Worm (Caenorhabditis elegans) whole organism, young adult: Measurements from ENCODE around the gene cyp-31A2.

Source experiments
- C06A6.2 ChIP-seq: fragments of 200-800 bp; sonication (Bioruptor generic); conservative IDR thresholded peaks from 2 replicates; pipeline ENCODE4 v1.3.6; 2022; ENCODE audit warnings: missing genetic modification characterization, missing compliant biosample characterization
- F10E7.11 ChIP-seq: sonication (generic microtip); optimal IDR thresholded peaks from 2 replicates; lab custom pipeline; 2017; ENCODE audit warnings: mild to moderate bottlenecking, missing genetic modification characterization, moderate library complexity, missing compliant biosample characterization
- F23B12.7 ChIP-seq: sonication (generic microtip); optimal IDR thresholded peaks from 2 replicates; lab custom pipeline; 2017; ENCODE audit warnings: missing genetic modification characterization, mild to moderate bottlenecking, missing compliant biosample characterization, antibody characterized with exemption, moderate library complexity; ENCODE audit not compliant: insufficient read depth
- F39B2.1 ChIP-seq: fragments of 200-800 bp; sonication (Bioruptor generic); IDR thresholded peaks from 2 replicates; pipeline ENCODE4 v1.3.6; 2022; ENCODE audit warnings: missing genetic modification reagents, missing genetic modification characterization, missing compliant biosample characterization
- F52B5.7 ChIP-seq: sonication (generic microtip); optimal IDR thresholded peaks from 2 replicates; lab custom pipeline; 2016; ENCODE audit warnings: mild to moderate bottlenecking, missing genetic modification characterization, missing compliant biosample characterization
- F57A8.1 ChIP-seq: fragments of 200-800 bp; sonication (Bioruptor generic); optimal IDR thresholded peaks from 2 replicates; lab custom pipeline; 2018; ENCODE audit warnings: mild to moderate bottlenecking, missing genetic modification characterization, moderate library complexity, missing compliant biosample characterization
- F57C9.4 ChIP-seq: sonication (generic microtip); optimal IDR thresholded peaks from 2 replicates; lab custom pipeline; 2017; ENCODE audit warnings: mild to moderate bottlenecking, missing genetic modification characterization, missing compliant biosample characterization
- K12H6.12 ChIP-seq: fragments of 200-800 bp; sonication (Bioruptor generic); optimal IDR thresholded peaks from 2 replicates; lab custom pipeline; 2018; ENCODE audit warnings: mild to moderate bottlenecking, missing genetic modification characterization, missing compliant biosample characterization
- akir-1 ChIP-seq: fragments of 200-800 bp; sonication (Bioruptor generic); optimal IDR thresholded peaks from 2 replicates; lab custom pipeline; 2018; ENCODE audit warnings: mild to moderate bottlenecking, missing genetic modification characterization, moderate library complexity, missing compliant biosample characterization
- aptf-2 ChIP-seq: fragments of 200-800 bp; sonication (Bioruptor generic); conservative IDR thresholded peaks from 2 replicates; pipeline ENCODE4 v1.3.6; 2022; ENCODE audit warnings: missing genetic modification reagents, missing genetic modification characterization, missing compliant biosample characterization
- atf-7 ChIP-seq: sonication (generic microtip); optimal IDR thresholded peaks from 2 replicates; lab custom pipeline; 2017; ENCODE audit warnings: mild to moderate bottlenecking, missing genetic modification characterization, missing compliant biosample characterization
- bed-1 ChIP-seq: fragments of 200-800 bp; sonication (Bioruptor generic); IDR thresholded peaks from 2 replicates; pipeline ENCODE4 v1.3.6; 2022; ENCODE audit warnings: missing genetic modification reagents, missing genetic modification characterization, missing compliant biosample characterization
- ceh-27 ChIP-seq: fragments of 200-800 bp; sonication (Bioruptor generic); optimal IDR thresholded peaks from 2 replicates; lab custom pipeline; 2018; ENCODE audit warnings: mild to moderate bottlenecking, missing genetic modification characterization, moderate library complexity, missing compliant biosample characterization
- dpff-1 ChIP-seq: sonication (generic microtip); optimal IDR thresholded peaks from 2 replicates; lab custom pipeline; 2017; ENCODE audit warnings: mild to moderate bottlenecking, missing genetic modification characterization, missing compliant biosample characterization
- dpl-1 ChIP-seq: fragments of 150-350 bp; optimal IDR thresholded peaks from 2 replicates; lab custom pipeline; 2014; ENCODE audit warnings: missing biosample characterization, missing genetic modification reagents, missing genetic modification characterization
- efl-1 ChIP-seq: fragments of 150-350 bp; optimal IDR thresholded peaks from 2 replicates; lab custom pipeline; 2014; ENCODE audit warnings: missing biosample characterization, missing genetic modification reagents, missing genetic modification characterization
- egl-18 ChIP-seq: fragments of 200-800 bp; sonication (Bioruptor generic); IDR thresholded peaks from 2 replicates; pipeline ENCODE4 v1.3.6; 2022; ENCODE audit warnings: missing genetic modification reagents, missing genetic modification characterization, missing compliant biosample characterization
- egl-44 ChIP-seq: fragments of 200-800 bp; sonication (Bioruptor generic); IDR thresholded peaks from 2 replicates; pipeline ENCODE4 v1.3.6; 2022; ENCODE audit warnings: missing genetic modification reagents, missing genetic modification characterization, missing compliant biosample characterization
- ets-4 ChIP-seq: fragments of 200-800 bp; sonication (Bioruptor generic); optimal IDR thresholded peaks from 2 replicates; lab custom pipeline; 2018; ENCODE audit warnings: mild to moderate bottlenecking, missing genetic modification characterization, missing compliant biosample characterization
- hmg-20 ChIP-seq: fragments of 200-800 bp; sonication (Bioruptor generic); IDR thresholded peaks from 2 replicates; pipeline ENCODE4 v1.3.6; 2022; ENCODE audit warnings: missing genetic modification reagents, missing genetic modification characterization, missing compliant biosample characterization
- hrde-1 ChIP-seq: sonication (generic microtip); optimal IDR thresholded peaks from 2 replicates; lab custom pipeline; 2016; ENCODE audit warnings: missing genetic modification characterization, mild to moderate bottlenecking, missing compliant biosample characterization, moderate library complexity, missing genotype, missing genetic modification reagents, borderline replicate concordance
- hsf-1 ChIP-seq: fragments of 200-800 bp; sonication (Bioruptor generic); IDR thresholded peaks from 2 replicates; pipeline ENCODE4 v1.3.6; 2022; ENCODE audit warnings: missing genetic modification reagents, missing genetic modification characterization, missing compliant biosample characterization
- lag-1 ChIP-seq: fragments of 200-800 bp; sonication (Bioruptor generic); IDR thresholded peaks from 2 replicates; pipeline ENCODE4 v1.3.6; 2022; ENCODE audit warnings: missing genetic modification reagents, missing genetic modification characterization, missing compliant biosample characterization
- let-607 ChIP-seq, 2 experiments: fragments of 200-800 bp in 1 of 2; sonication (Bioruptor generic) in 1 of 2; sonication (generic microtip) in 1 of 2; optimal IDR thresholded peaks; 2 replicates each; lab custom pipeline; 2016 to 2018; ENCODE audit warnings: mild to moderate bottlenecking in 2 of 2, missing compliant biosample characterization in 2 of 2, missing genetic modification characterization in 2 of 2, moderate library complexity in 2 of 2, missing genotype in 1 of 2
- lin-26 ChIP-seq: fragments of 200-800 bp; sonication (Bioruptor generic); IDR thresholded peaks from 2 replicates; pipeline ENCODE4 v1.3.6; 2022; ENCODE audit warnings: missing genetic modification reagents, missing genetic modification characterization, missing compliant biosample characterization
- lsy-27 ChIP-seq: sonication (generic microtip); optimal IDR thresholded peaks from 2 replicates; lab custom pipeline; 2017; ENCODE audit warnings: missing genetic modification characterization, mild to moderate bottlenecking, missing compliant biosample characterization, antibody characterized with exemption, missing genotype, borderline replicate concordance; ENCODE audit not compliant: insufficient read depth
- madf-3 ChIP-seq: fragments of 200-800 bp; sonication (Bioruptor generic); IDR thresholded peaks from 2 replicates; pipeline ENCODE4 v1.3.6; 2022; ENCODE audit warnings: missing genetic modification reagents, missing genetic modification characterization, missing compliant biosample characterization
- madf-8 ChIP-seq: fragments of 200-800 bp; sonication (Bioruptor generic); conservative IDR thresholded peaks from 2 replicates; pipeline ENCODE4 v1.3.6; 2022; ENCODE audit warnings: missing genetic modification reagents, missing genetic modification characterization, missing compliant biosample characterization
- mel-28 ChIP-seq: sonication (generic microtip); optimal IDR thresholded peaks from 2 replicates; lab custom pipeline; 2016; ENCODE audit warnings: borderline replicate concordance, mild to moderate bottlenecking, missing genetic modification characterization, missing compliant biosample characterization
- nfya-1 ChIP-seq: sonication (generic microtip); optimal IDR thresholded peaks from 2 replicates; lab custom pipeline; 2017; ENCODE audit warnings: antibody characterized with exemption, missing compliant biosample characterization, missing genetic modification characterization, borderline replicate concordance; ENCODE audit not compliant: insufficient read depth
- nfya-2 ChIP-seq: fragments of 200-800 bp; sonication (Bioruptor generic); IDR thresholded peaks from 2 replicates; pipeline ENCODE4 v1.3.6; 2022; ENCODE audit warnings: missing genetic modification reagents, missing genetic modification characterization, missing compliant biosample characterization
- nfyb-1 ChIP-seq: fragments of 200-800 bp; sonication (Bioruptor generic); IDR thresholded peaks from 2 replicates; pipeline ENCODE4 v1.3.6; 2022; ENCODE audit warnings: missing genetic modification reagents, missing genetic modification characterization, missing compliant biosample characterization
- nhr-120 ChIP-seq: fragments of 200-800 bp; sonication (Bioruptor generic); IDR thresholded peaks from 2 replicates; pipeline ENCODE4 v1.3.6; 2022; ENCODE audit warnings: missing genetic modification characterization, missing compliant biosample characterization
- nhr-27 ChIP-seq: fragments of 200-800 bp; sonication (Bioruptor generic); optimal IDR thresholded peaks from 2 replicates; lab custom pipeline; 2018; ENCODE audit warnings: mild to moderate bottlenecking, missing genetic modification characterization, moderate library complexity, missing compliant biosample characterization
- nhr-80 ChIP-seq: sonication (generic microtip); optimal IDR thresholded peaks from 2 replicates; lab custom pipeline; 2016; ENCODE audit warnings: missing genetic modification characterization, missing compliant biosample characterization
- pbrm-1 ChIP-seq: fragments of 200-800 bp; sonication (Bioruptor generic); IDR thresholded peaks from 2 replicates; pipeline ENCODE4 v1.3.6; 2022; ENCODE audit warnings: missing genetic modification reagents, missing genetic modification characterization, missing compliant biosample characterization
- rec-8 ChIP-seq, 2 experiments: sonication (generic microtip); optimal IDR thresholded peaks; 2 replicates each; lab custom pipeline; 2016; ENCODE audit warnings: mild to moderate bottlenecking in 2 of 2, missing genetic modification characterization in 2 of 2, missing genetic modification reagents in 2 of 2, missing genotype in 2 of 2, missing biosample characterization in 1 of 2, missing compliant biosample characterization in 1 of 2, moderate library complexity in 1 of 2
- rpc-1 ChIP-seq, 2 experiments: fragments of 150-350 bp in 1 of 2; sonication (generic microtip) in 1 of 2; optimal IDR thresholded peaks; 2 replicates each; lab custom pipeline; 2014 to 2018; ENCODE audit warnings: missing biosample characterization in 1 of 2, missing genetic modification characterization in 1 of 2, missing genetic modification reagents in 1 of 2, missing genotype in 1 of 2
- snpc-3.4 ChIP-seq: sonication (generic microtip); optimal IDR thresholded peaks from 2 replicates; lab custom pipeline; 2017; ENCODE audit warnings: missing genetic modification characterization, mild to moderate bottlenecking, missing compliant biosample characterization, antibody characterized with exemption, moderate library complexity, missing genotype, missing genetic modification reagents
- snpc-4 ChIP-seq, 5 experiments: fragments of 150-350 bp in 1 of 5; sonication (generic microtip) in 4 of 5; optimal IDR thresholded peaks; 2 replicates each; lab custom pipeline; 2014 to 2018; ENCODE audit warnings: missing genetic modification characterization in 5 of 5, missing biosample characterization in 3 of 5, antibody characterized with exemption in 2 of 5, mild to moderate bottlenecking in 2 of 5, missing compliant biosample characterization in 2 of 5, missing genotype in 2 of 5, moderate library complexity in 2 of 5, missing genetic modification reagents in 1 of 5
- sptf-2 ChIP-seq: fragments of 200-800 bp; sonication (Bioruptor generic); optimal IDR thresholded peaks from 2 replicates; lab custom pipeline; 2018; ENCODE audit warnings: mild to moderate bottlenecking, missing genetic modification characterization, missing compliant biosample characterization
- tbp1 ChIP-seq: fragments of 200-800 bp; sonication (Bioruptor generic); optimal IDR thresholded peaks from 2 replicates; lab custom pipeline; 2018; ENCODE audit warnings: mild to moderate bottlenecking, missing genetic modification characterization, missing compliant biosample characterization
- unc-130 ChIP-seq: sonication (generic microtip); optimal IDR thresholded peaks from 2 replicates; lab custom pipeline; 2016; ENCODE audit warnings: missing genetic modification reagents, missing genetic modification characterization, missing compliant biosample characterization
- zim-3 ChIP-seq: sonication (generic microtip); optimal IDR thresholded peaks from 2 replicates; lab custom pipeline; 2017; ENCODE audit warnings: mild to moderate bottlenecking, missing genetic modification characterization, moderate library complexity, missing compliant biosample characterization
- ztf-25 ChIP-seq: fragments of 200-800 bp; sonication (Bioruptor generic); IDR thresholded peaks from 2 replicates; pipeline ENCODE4 v1.3.6; 2022; ENCODE audit warnings: missing genetic modification reagents, missing genetic modification characterization, missing compliant biosample characterization
- ztf-3 ChIP-seq: fragments of 200-800 bp; sonication (Bioruptor generic); optimal IDR thresholded peaks from 2 replicates; lab custom pipeline; 2018; ENCODE audit warnings: mild to moderate bottlenecking, missing genetic modification characterization, missing compliant biosample characterization

Gene cyp-31A2

DNA sequence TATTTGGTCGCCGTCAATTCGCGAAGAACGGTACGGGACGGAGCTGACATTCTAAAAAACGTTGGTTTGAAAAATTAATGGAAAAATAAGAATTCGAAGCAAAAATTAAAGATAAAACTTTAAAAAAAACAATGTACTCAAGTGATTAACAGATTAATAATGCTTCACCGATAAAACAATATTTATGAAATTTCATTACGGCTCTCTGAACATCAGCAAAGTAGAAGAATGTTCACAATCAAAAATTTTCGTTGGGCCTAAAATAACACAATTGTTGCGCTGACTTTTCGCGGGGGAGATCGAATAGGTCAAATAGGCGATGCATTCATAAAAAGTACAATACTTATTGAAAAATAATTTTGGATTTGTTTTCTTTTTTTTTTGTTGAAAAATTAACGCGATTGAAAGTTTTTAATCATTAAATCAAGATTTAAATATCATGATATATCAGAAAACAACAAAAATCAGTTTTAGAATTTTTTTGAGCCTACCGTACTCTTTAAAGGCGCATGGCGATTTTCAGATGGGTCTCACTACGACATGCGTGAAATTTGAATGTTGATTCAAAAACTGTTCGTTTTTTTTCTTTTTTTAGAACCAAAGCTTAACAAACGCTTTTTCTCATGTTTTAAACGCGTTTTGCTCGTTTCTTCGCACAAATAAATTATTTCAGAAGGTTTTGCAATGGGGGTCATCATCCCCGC lies at the start of gene cyp-31A2, which contains the start of gene memi-3 (continued):
- TF ChIP-seq nfya-1 (tag; lab: Kevin White, UChicago) (no peak), efl-1 (GFP tag; lab: Kevin White, UChicago) (peak; percentile 76), lin-26 (GFP tag; lab: Robert Waterston, UW) (no peak), aptf-2 (GFP tag; lab: Robert Waterston, UW) (no peak), rpc-1 (optimal IDR thresholded peaks at IDR 0.05; lab: Kevin White, UChicago) (no peak), rpc-1 (tag; optimal IDR thresholded peaks at IDR 0.05; lab: Kevin White, UChicago) (no peak), F57A8.1 (GFP tag; lab: Kevin White, UChicago) (no peak), mel-28 (no peak), nfyb-1 (GFP tag; lab: Robert Waterston, UW) (no peak), K12H6.12 (tag; lab: Kevin White, UChicago) (no peak), bed-1 (GFP tag; lab: Robert Waterston, UW) (no peak), ets-4 (no peak), dpff-1 (tag; lab: Kevin White, UChicago) (no peak), let-607 (tag; optimal IDR thresholded peaks at IDR 0.05; lab: Kevin White, UChicago) (no peak), atf-7 (tag; lab: Kevin White, UChicago) (no peak), C06A6.2 (GFP tag; lab: Robert Waterston, UW) (no peak), hmg-20 (GFP tag; lab: Robert Waterston, UW) (no peak), madf-8 (GFP tag; lab: Robert Waterston, UW) (peak; percentile 5; the same call in 1 of the 2 replicates), nhr-120 (no peak), ceh-27 (GFP tag; lab: Kevin White, UChicago) (no peak), akir-1 (GFP tag; lab: Kevin White, UChicago) (no peak), madf-3 (GFP tag; lab: Robert Waterston, UW) (no peak), pbrm-1 (GFP tag; lab: Robert Waterston, UW) (no peak), F10E7.11 (no peak), rec-8 (tag; optimal IDR thresholded peaks at IDR 0.05; lab: Kevin White, UChicago) (no peak), snpc-3.4 (tag; lab: Kevin White, UChicago) (no peak), F39B2.1 (GFP tag; lab: Robert Waterston, UW) (no peak), lag-1 (GFP tag; lab: Robert Waterston, UW) (no peak), hrde-1 (tag; lab: Kevin White, UChicago) (no peak), unc-130 (GFP tag; lab: Kevin White, UChicago) (peak; percentile 39), nfya-2 (GFP tag; lab: Robert Waterston, UW) (no peak), F57C9.4 (tag; lab: Kevin White, UChicago) (no peak), lsy-27 (tag; lab: Kevin White, UChicago) (no peak), egl-18 (GFP tag; lab: Robert Waterston, UW) (no peak), F23B12.7 (tag; lab: Kevin White, UChicago) (no peak), ztf-25 (GFP tag; lab: Robert Waterston, UW) (no peak), nhr-80 (tag; lab: Kevin White, UChicago) (no peak), hsf-1 (GFP tag; lab: Robert Waterston, UW) (no peak), egl-44 (GFP tag; lab: Robert Waterston, UW) (no peak), nhr-27 (tag; lab: Kevin White, UChicago) (no peak), ztf-3 (no peak), F52B5.7 (tag; lab: Kevin White, UChicago) (no peak), sptf-2 (GFP tag; lab: Kevin White, UChicago) (no peak), zim-3 (tag; lab: Kevin White, UChicago) (no peak), tbp1 (GFP tag; lab: Kevin White, UChicago) (no peak), snpc-4 (GFP tag; optimal IDR thresholded peaks at IDR 0.05; lab: Kevin White, UChicago) (no peak), snpc-4 (tag; optimal IDR thresholded peaks at IDR 0.05; lab: Kevin White, UChicago) (peak in 1 of 4 experiments; percentile 7), dpl-1 (GFP tag; lab: Kevin White, UChicago) (peak; percentile 50)
